Fruit fly (Drosophila melanogaster) whole organism, embryonic: ENCODE measurements around the gene hook.
A peak's percentile ranks its signal among the peaks of the same experiment; 100 is the strongest.

Experiments
- ATbp ChIP-seq: fragments of 200-800 bp; sonication (Bioruptor generic); optimal IDR thresholded peaks from 2 replicates; lab custom pipeline; 2017; ENCODE audit warnings: missing biosample characterization, mild to moderate bottlenecking, missing genetic modification characterization, missing genetic modification reagents
- CG10147 ChIP-seq: fragments of 200-800 bp; sonication (Bioruptor generic); optimal IDR thresholded peaks from 2 replicates; lab custom pipeline; 2019; ENCODE audit warnings: missing biosample characterization, mild to moderate bottlenecking, missing genetic modification characterization, moderate library complexity
- CG1024 ChIP-seq: fragments of 200-800 bp; sonication (Bioruptor generic); IDR thresholded peaks from 2 replicates; pipeline ENCODE4 v1.3.6; 2022; ENCODE audit warnings: missing biosample characterization, missing genetic modification characterization
- CG11504 ChIP-seq: fragments of 200-800 bp; sonication (Bioruptor generic); optimal IDR thresholded peaks from 3 replicates; lab custom pipeline; 2019; ENCODE audit warnings: missing biosample characterization, mild to moderate bottlenecking, missing genetic modification characterization, moderate library complexity
- CG12942 ChIP-seq: fragments of 200-800 bp; sonication (Bioruptor generic); optimal IDR thresholded peaks from 3 replicates; lab custom pipeline; 2016; ENCODE audit warnings: missing biosample characterization, missing genetic modification characterization
- CG13296 ChIP-seq: fragments of 200-800 bp; sonication (Bioruptor generic); optimal IDR thresholded peaks from 3 replicates; lab custom pipeline; 2018; ENCODE audit warnings: missing biosample characterization, mild to moderate bottlenecking, missing genetic modification characterization
- CG14965 ChIP-seq: fragments of 200-800 bp; sonication (Bioruptor generic); optimal IDR thresholded peaks from 2 replicates; lab custom pipeline; 2016; ENCODE audit warnings: missing biosample characterization, missing genetic modification characterization, borderline replicate concordance
- CG1529 ChIP-seq: fragments of 200-800 bp; sonication (Bioruptor generic); optimal IDR thresholded peaks from 3 replicates; lab custom pipeline; 2018; ENCODE audit warnings: missing biosample characterization, missing genetic modification characterization
- CG16863 ChIP-seq: fragments of 200-800 bp; sonication (Bioruptor generic); optimal IDR thresholded peaks from 3 replicates; lab custom pipeline; 2016; ENCODE audit warnings: missing biosample characterization, missing genetic modification characterization
- CG1792 ChIP-seq: fragments of 200-800 bp; sonication (Bioruptor generic); optimal IDR thresholded peaks from 2 replicates; lab custom pipeline; 2016; ENCODE audit warnings: missing biosample characterization, missing genetic modification characterization
- CG1832 ChIP-seq: fragments of 200-800 bp; sonication (Bioruptor generic); optimal IDR thresholded peaks from 2 replicates; lab custom pipeline; 2017; ENCODE audit warnings: missing biosample characterization, mild to moderate bottlenecking, missing genetic modification characterization, inconsistent platforms
- CG18476 ChIP-seq: fragments of 200-800 bp; sonication (Bioruptor generic); optimal IDR thresholded peaks from 2 replicates; lab custom pipeline; 2016; ENCODE audit warnings: missing biosample characterization, mild to moderate bottlenecking, missing genetic modification characterization
- CG2120 ChIP-seq: fragments of 200-800 bp; sonication (Bioruptor generic); optimal IDR thresholded peaks from 3 replicates; lab custom pipeline; 2016; ENCODE audit warnings: missing biosample characterization, missing genetic modification characterization
- CG31224 ChIP-seq: fragments of 200-800 bp; sonication (Bioruptor generic); IDR thresholded peaks from 2 replicates; pipeline ENCODE4 v1.3.6; 2022; ENCODE audit warnings: missing biosample characterization, missing genetic modification characterization
- CG33557 ChIP-seq: fragments of 200-800 bp; sonication (Bioruptor generic); optimal IDR thresholded peaks from 2 replicates; lab custom pipeline; 2019; ENCODE audit warnings: missing biosample characterization, mild to moderate bottlenecking, missing genetic modification characterization, moderate library complexity
- CG5245 ChIP-seq: fragments of 200-800 bp; sonication (Bioruptor generic); optimal IDR thresholded peaks from 3 replicates; lab custom pipeline; 2016; ENCODE audit warnings: missing biosample characterization, missing genetic modification characterization
- CG6791 ChIP-seq: fragments of 200-800 bp; sonication (Bioruptor generic); IDR thresholded peaks from 3 replicates; pipeline ENCODE4 v1.3.6; 2022; ENCODE audit warnings: missing biosample characterization, missing genetic modification characterization; ENCODE audit not compliant: partially characterized antibody
- CG7745 ChIP-seq: fragments of 200-800 bp; sonication (Bioruptor generic); optimal IDR thresholded peaks from 2 replicates; lab custom pipeline; 2018; ENCODE audit warnings: missing biosample characterization, mild to moderate bottlenecking, missing genetic modification characterization, moderate library complexity
- CG7928 ChIP-seq: fragments of 200-800 bp; sonication (Bioruptor generic); optimal IDR thresholded peaks from 2 replicates; lab custom pipeline; 2017; ENCODE audit warnings: missing biosample characterization, mild to moderate bottlenecking, missing genetic modification characterization
- CG7963 ChIP-seq: fragments of 200-800 bp; sonication (Bioruptor generic); IDR thresholded peaks from 3 replicates; pipeline ENCODE4 v1.3.6; 2022; ENCODE audit warnings: missing biosample characterization, missing genetic modification characterization; ENCODE audit not compliant: partially characterized antibody
- CG8388 ChIP-seq: fragments of 200-800 bp; sonication (Bioruptor generic); optimal IDR thresholded peaks from 2 replicates; lab custom pipeline; 2019; ENCODE audit warnings: missing biosample characterization, mild to moderate bottlenecking, missing genetic modification characterization, moderate library complexity
- CG8924 ChIP-seq: fragments of 200-800 bp; optimal IDR thresholded peaks from 3 replicates; lab custom pipeline; 2019; ENCODE audit warnings: missing biosample characterization, mild to moderate bottlenecking, missing genetic modification characterization, moderate library complexity
- CTCF ChIP-seq: fragments of 200-800 bp; sonication (Bioruptor generic); optimal IDR thresholded peaks from 2 replicates; lab custom pipeline; 2017; ENCODE audit warnings: missing biosample characterization, mild to moderate bottlenecking, missing genetic modification characterization, moderate library complexity
- D19A ChIP-seq: fragments of 200-800 bp; optimal IDR thresholded peaks from 3 replicates; lab custom pipeline; 2019; ENCODE audit warnings: missing biosample characterization, mild to moderate bottlenecking, missing genetic modification characterization, moderate library complexity
- Dbx ChIP-seq: fragments of 200-800 bp; sonication (Bioruptor generic); IDR thresholded peaks from 3 replicates; pipeline ENCODE4 v1.3.6; 2022; ENCODE audit warnings: missing biosample characterization, missing genetic modification characterization
- Deaf1 ChIP-seq: fragments of 200-800 bp; optimal IDR thresholded peaks from 3 replicates; lab custom pipeline; 2019; ENCODE audit warnings: missing biosample characterization, mild to moderate bottlenecking, missing genetic modification characterization, moderate library complexity
- Ets65A ChIP-seq: fragments of 200-800 bp; sonication (Bioruptor generic); peaks from one replicate; lab custom pipeline; 2016; ENCODE audit warnings: missing biosample characterization, missing genetic modification characterization
- Gug ChIP-seq: fragments of 200-800 bp; sonication (Bioruptor generic); IDR thresholded peaks from 4 replicates; pipeline ENCODE4 v1.3.6; 2022; ENCODE audit warnings: missing biosample characterization, missing genetic modification characterization
- HLH3B ChIP-seq: fragments of 200-800 bp; sonication (Bioruptor generic); IDR thresholded peaks from 2 replicates; pipeline ENCODE4 v1.3.6; 2022; ENCODE audit warnings: missing biosample characterization, missing genetic modification characterization
- Hey ChIP-seq: fragments of 200-800 bp; sonication (Bioruptor generic); optimal IDR thresholded peaks from 3 replicates; lab custom pipeline; 2018; ENCODE audit warnings: missing biosample characterization, mild to moderate bottlenecking, missing genetic modification characterization
- HmgD ChIP-seq: fragments of 200-800 bp; sonication (Bioruptor generic); optimal IDR thresholded peaks from 3 replicates; lab custom pipeline; 2016; ENCODE audit warnings: missing biosample characterization, missing genetic modification characterization
- Hmr ChIP-seq: fragments of 200-800 bp; sonication (Bioruptor generic); optimal IDR thresholded peaks from 3 replicates; lab custom pipeline; 2017; ENCODE audit warnings: mild to moderate bottlenecking, missing biosample characterization, missing genetic modification reagents, missing genetic modification characterization
- Hr39 ChIP-seq: fragments of >200 bp; optimal IDR thresholded peaks from 2 replicates; lab custom pipeline; 2017
- Hsf ChIP-seq: fragments of 200-800 bp; sonication (Bioruptor generic); optimal IDR thresholded peaks from 3 replicates; lab custom pipeline; 2016; ENCODE audit warnings: missing biosample characterization, missing genetic modification characterization
- Jarid2 ChIP-seq: fragments of 200-800 bp; sonication (Bioruptor generic); optimal IDR thresholded peaks from 3 replicates; lab custom pipeline; 2017; ENCODE audit warnings: mild to moderate bottlenecking, missing biosample characterization, missing genetic modification reagents, missing genetic modification characterization
- Lim3 ChIP-seq: fragments of 200-800 bp; sonication (Bioruptor generic); IDR thresholded peaks from 2 replicates; pipeline ENCODE4 v1.3.6; 2022; ENCODE audit warnings: missing biosample characterization, missing genetic modification characterization
- Xbp1 ChIP-seq: fragments of 200-800 bp; sonication (Bioruptor generic); optimal IDR thresholded peaks from 3 replicates; lab custom pipeline; 2016; ENCODE audit warnings: missing biosample characterization, mild to moderate bottlenecking, missing genetic modification characterization
- chm ChIP-seq: fragments of 200-800 bp; sonication (Bioruptor generic); IDR thresholded peaks from 2 replicates; pipeline ENCODE4 v1.3.6; 2022; ENCODE audit warnings: missing biosample characterization, missing genetic modification characterization
- gt ChIP-seq: fragments of 200-800 bp; sonication (Bioruptor generic); IDR thresholded peaks from 2 replicates; pipeline ENCODE4 v1.3.6; 2022; ENCODE audit warnings: missing biosample characterization, missing genetic modification characterization
- ham ChIP-seq: fragments of 200-800 bp; sonication (Bioruptor generic); IDR thresholded peaks from 2 replicates; pipeline ENCODE4 v1.3.6; 2022; ENCODE audit warnings: missing biosample characterization, missing genetic modification characterization
- luna ChIP-seq: fragments of 200-800 bp; sonication (Bioruptor generic); optimal IDR thresholded peaks from 2 replicates; lab custom pipeline; 2016; ENCODE audit warnings: missing biosample characterization, missing genetic modification characterization
- nom ChIP-seq: fragments of 200-800 bp; sonication (Bioruptor generic); optimal IDR thresholded peaks from 2 replicates; lab custom pipeline; 2017; ENCODE audit warnings: missing biosample characterization, missing genetic modification characterization, mild to moderate bottlenecking, moderate library complexity, missing genetic modification reagents
- pho ChIP-seq: fragments of 200-800 bp; sonication (Bioruptor generic); optimal IDR thresholded peaks from 2 replicates; lab custom pipeline; 2016; ENCODE audit warnings: missing biosample characterization, missing genetic modification characterization
- schlank ChIP-seq: fragments of 200-800 bp; sonication (Bioruptor generic); optimal IDR thresholded peaks from 2 replicates; lab custom pipeline; 2018; ENCODE audit warnings: missing biosample characterization, mild to moderate bottlenecking, missing genetic modification characterization
- sens ChIP-seq: fragments of 200-800 bp; sonication (Bioruptor generic); peaks from one replicate; lab custom pipeline; 2016; ENCODE audit warnings: missing biosample characterization, missing genetic modification characterization
- sisA ChIP-seq: fragments of 200-800 bp; sonication (Bioruptor generic); IDR thresholded peaks from 2 replicates; pipeline ENCODE4 v1.3.6; 2022; ENCODE audit warnings: missing biosample characterization, missing genetic modification characterization
- so ChIP-seq: fragments of 200-800 bp; sonication (Bioruptor generic); IDR thresholded peaks from 3 replicates; pipeline ENCODE4 v1.3.6; 2022; ENCODE audit warnings: missing biosample characterization, missing genetic modification characterization
- ssp ChIP-seq: fragments of 200-800 bp; sonication (Bioruptor generic); IDR thresholded peaks from 2 replicates; pipeline ENCODE4 v1.3.6; 2022; ENCODE audit warnings: missing biosample characterization, missing genetic modification characterization
- tll ChIP-seq, 2 experiments: fragments of 200-800 bp in 1 of 2; fragments of >200 bp in 1 of 2; sonication (Bioruptor generic) in 1 of 2; optimal IDR thresholded peaks; 2 replicates each; lab custom pipeline; 2017 to 2019; ENCODE audit warnings: missing biosample characterization in 2 of 2, missing genetic modification characterization in 2 of 2, mild to moderate bottlenecking in 1 of 2, moderate library complexity in 1 of 2
- ttk ChIP-seq: fragments of 200-800 bp; sonication (Bioruptor generic); IDR thresholded peaks from 2 replicates; pipeline ENCODE4 v2.1.2; 2022; ENCODE audit warnings: missing biosample characterization, missing genetic modification characterization
- twi ChIP-seq: fragments of 200-800 bp; optimal IDR thresholded peaks from 2 replicates; lab custom pipeline; 2019; ENCODE audit warnings: missing biosample characterization, mild to moderate bottlenecking, missing genetic modification characterization, moderate library complexity
- usp ChIP-seq: fragments of >200 bp; optimal IDR thresholded peaks from 2 replicates; lab custom pipeline; 2017; ENCODE audit warnings: missing biosample characterization, missing genetic modification characterization
- zen2 ChIP-seq: fragments of 200-800 bp; sonication (Bioruptor generic); IDR thresholded peaks from 3 replicates; pipeline ENCODE4 v1.3.6; 2022; ENCODE audit warnings: missing biosample characterization, missing genetic modification characterization; ENCODE audit not compliant: partially characterized antibody

Gene hook

dm6 chr2L:19002959-19003371, 30.3 kb downstream of the hook start, which contains the start of gene CG31793 (continued):
- TF ChIP-seq ham (no peak), CG18476 (GFP tag; lab: Kevin White, UChicago) (no peak), CG33557 (GFP tag; lab: Kevin White, UChicago) (no peak), luna (GFP tag; lab: Kevin White, UChicago) (no peak), CG1024 (GFP tag; lab: Robert Waterston, UW) (no peak), CTCF (no peak), CG8924 (tag; lab: Kevin White, UChicago) (peak; percentile 67), CG14965 (GFP tag; lab: Kevin White, UChicago) (no peak), Jarid2 (no peak), tll (GFP tag; optimal IDR thresholded peaks at IDR 0.05; lab: Kevin White, UChicago) (no peak), CG1832 (GFP tag; lab: Kevin White, UChicago) (no peak), CG7745 (tag; lab: Kevin White, UChicago) (no peak), chm (no peak; the same call in 1 of the 2 replicates), Deaf1 (tag; lab: Kevin White, UChicago) (peak; percentile 42), schlank (tag; lab: Kevin White, UChicago) (no peak), CG11504 (tag; lab: Kevin White, UChicago) (peak; percentile 68), Lim3 (GFP tag; lab: Robert Waterston, UW) (no peak), Hey (no peak), ATbp (GFP tag; lab: Kevin White, UChicago) (no peak), CG12942 (GFP tag; lab: Kevin White, UChicago) (no peak), CG7963 (GFP tag; lab: Robert Waterston, UW) (no peak), pho (GFP tag; lab: Kevin White, UChicago) (no peak), CG2120 (GFP tag; lab: Kevin White, UChicago) (peak; percentile 33), CG1792 (GFP tag; lab: Kevin White, UChicago) (no peak), CG16863 (no peak), CG13296 (peak; percentile 76), CG7928 (GFP tag; lab: Kevin White, UChicago) (no peak), zen2 (no peak), ssp (GFP tag; lab: Robert Waterston, UW) (no peak), Hr39 (lab: Kevin White, UChicago) (no peak), sens (GFP tag; lab: Kevin White, UChicago) (peak; percentile 66), CG6791 (GFP tag; lab: Robert Waterston, UW) (no peak), Hsf (GFP tag; lab: Kevin White, UChicago) (no peak), twi (tag; lab: Kevin White, UChicago) (no peak), CG5245 (GFP tag; lab: Kevin White, UChicago) (no peak), Gug (GFP tag; lab: Robert Waterston, UW) (no peak), Dbx (GFP tag; lab: Robert Waterston, UW) (peak; percentile 64; the same call in 2 of the 3 replicates), so (GFP tag; lab: Robert Waterston, UW) (no peak), Ets65A (no peak), CG8388 (GFP tag; lab: Kevin White, UChicago) (peak; percentile 36), usp (GFP tag; lab: Kevin White, UChicago) (no peak), D19A (tag; lab: Kevin White, UChicago) (peak; percentile 62), CG31224 (GFP tag; lab: Robert Waterston, UW) (no peak), Xbp1 (GFP tag; lab: Kevin White, UChicago) (no peak), HLH3B (GFP tag; lab: Robert Waterston, UW) (peak; percentile 25; the same call in 1 of the 2 replicates), HmgD (GFP tag; lab: Kevin White, UChicago) (no peak), CG1529 (GFP tag; lab: Kevin White, UChicago) (no peak), CG10147 (GFP tag; lab: Kevin White, UChicago) (peak; percentile 67), Hmr (GFP tag; lab: Kevin White, UChicago) (peak; percentile 72), ttk (GFP tag; lab: Robert Waterston, UW) (no peak), gt (GFP tag; lab: Robert Waterston, UW) (no peak), sisA (GFP tag; lab: Robert Waterston, UW) (no peak), nom (GFP tag; lab: Kevin White, UChicago) (no peak)
